Worm (Caenorhabditis elegans): ENCODE results near the gene srx-5.

- TF ChIP-seq W03F9.2 (tag; optimal IDR thresholded peaks at IDR 0.05) (no peak), dao-5 (tag; optimal IDR thresholded peaks at IDR 0.05) (no peak), him-1 (tag; optimal IDR thresholded peaks at IDR 0.05) (no peak)
Measured at ce11 chrV:664337-664847, 35.5 kb upstream of the srx-5 start, which contains the start of the genes F31F4.11 and srh-266.
